Worm (Caenorhabditis elegans) whole organism, dauer: ENCODE data around the gene T26E4.18.
"Not testable (repeated sequence)": the region's sequence is repeated elsewhere in the genome, so short reads cannot be mapped to it uniquely, and the experiment has no call there.

Experiments used
- unc-62 ChIP-seq: sonication (generic microtip); optimal IDR thresholded peaks from 2 replicates; lab custom pipeline; 2017; ENCODE audit warnings: missing biosample characterization, missing genetic modification reagents, missing genetic modification characterization

Gene T26E4.18

DNA sequence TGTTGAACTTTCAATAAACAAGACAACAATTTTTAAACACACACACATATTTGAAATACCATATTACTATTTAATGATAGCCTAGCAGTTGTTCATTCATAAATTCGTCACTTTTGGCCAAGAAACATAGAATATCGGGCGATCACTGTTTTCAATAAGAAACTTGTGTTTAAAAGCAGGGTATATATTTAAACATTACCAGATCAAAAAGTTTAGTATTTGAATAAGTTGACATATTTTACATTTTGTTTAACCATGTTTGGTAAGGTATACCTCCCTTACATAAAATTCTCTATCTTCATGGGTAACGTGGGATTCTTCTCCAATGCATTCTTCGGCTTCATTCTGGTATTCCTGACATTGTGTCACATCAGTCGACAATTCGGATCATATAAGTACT, 48.9 kb downstream of the T26E4.18 start, which contains the start of gene str-8:
Gene str-8, plus strand, starts transcription at position 301 of the 400 bp plus-strand sequence.
- TF ChIP-seq unc-62 (GFP tag; lab: Kevin White, UChicago) = not testable (repeated sequence)
